Worm (Caenorhabditis elegans): ENCODE data around the gene B0035.3.

The B0035.3 gene

ce11 chrIV:11296787-11297186 is 18.0 kb downstream of the B0035.3 start, which contains the start of gene mttu-1:
TSS of gene mttu-1 (minus strand) at chrIV:11296887.
- no peak for TF ChIP-seq Y48G9A.11 (GFP tag; IDR thresholded peaks at IDR 0.05)

DNA sequence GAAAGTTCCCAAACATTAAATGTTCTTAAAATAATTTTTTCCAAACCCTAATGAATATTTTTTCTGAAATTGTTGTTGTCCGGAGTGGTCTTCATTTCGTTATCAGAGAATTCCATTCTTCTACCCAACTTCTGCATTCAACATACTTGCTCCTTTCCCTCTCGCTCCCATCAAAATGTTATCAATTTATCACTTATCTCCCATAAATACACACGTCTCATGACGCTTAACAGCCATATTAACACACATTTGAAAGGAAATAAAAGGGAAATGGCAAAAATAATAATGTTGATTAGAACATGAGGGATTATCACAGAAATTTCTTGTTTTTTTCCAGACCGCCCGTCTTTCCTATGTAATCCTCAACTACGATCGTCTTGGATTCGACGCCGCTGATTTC is 25.8 kb downstream of the B0035.3 start:
- no peak for TF ChIP-seq nhr-237 (tag; optimal IDR thresholded peaks at IDR 0.05)
- no peak for TF ChIP-seq rbr-2 (tag; optimal IDR thresholded peaks at IDR 0.05)
- peak; percentile 99 for TF ChIP-seq pqm-1 (tag; optimal IDR thresholded peaks at IDR 0.05)
- TF ChIP-seq F49E8.2 (tag; optimal IDR thresholded peaks at IDR 0.05; ENCODE audit: borderline replicate concordance), result no peak
- TF ChIP-seq mxl-3 (GFP tag; optimal IDR thresholded peaks at IDR 0.05), result peak; percentile 36
- no peak for TF ChIP-seq zfp-3 (GFP tag; conservative IDR thresholded peaks at IDR 0.05)
- TF ChIP-seq ztf-7 (tag; optimal IDR thresholded peaks at IDR 0.05), result no peak
- TF ChIP-seq gei-8 (GFP tag; optimal IDR thresholded peaks at IDR 0.05), result no peak
- no peak for TF ChIP-seq mdt-29 (GFP tag; IDR thresholded peaks at IDR 0.05)
- TF ChIP-seq attf-4 (tag; optimal IDR thresholded peaks at IDR 0.05), result no peak
- no peak for TF ChIP-seq skn-1 (tag; optimal IDR thresholded peaks at IDR 0.05)
- TF ChIP-seq aha-1 (tag), result no peak
- TF ChIP-seq lim-7 (GFP tag; IDR thresholded peaks at IDR 0.05), result no peak
- no peak for TF ChIP-seq set-16 (GFP tag; IDR thresholded peaks at IDR 0.05)
- TF ChIP-seq nhr-28 (tag; optimal IDR thresholded peaks at IDR 0.05), result peak; percentile 88
- no peak for TF ChIP-seq jun-1 (tag; optimal IDR thresholded peaks at IDR 0.05)
- no peak for TF ChIP-seq cey-2 (tag; optimal IDR thresholded peaks at IDR 0.05; ENCODE audit: borderline replicate concordance, insufficient read depth)
- TF ChIP-seq ztf-11 (tag; optimal IDR thresholded peaks at IDR 0.05), result no peak
- no peak for TF ChIP-seq nhr-48 (tag; optimal IDR thresholded peaks at IDR 0.05)
- peak; percentile 6 for TF ChIP-seq mes-2 (tag; optimal IDR thresholded peaks at IDR 0.05; ENCODE audit: poor library complexity, severe bottlenecking)
- peak; percentile 98 for TF ChIP-seq php-3 (GFP tag; IDR thresholded peaks at IDR 0.05)
- TF ChIP-seq daf-12 (tag; optimal IDR thresholded peaks at IDR 0.05), result no peak
- TF ChIP-seq nhr-42 (GFP tag; IDR thresholded peaks at IDR 0.05), result no peak
- no peak for TF ChIP-seq mxl-2 (GFP tag; conservative IDR thresholded peaks at IDR 0.05)
- TF ChIP-seq ceh-28 (tag; optimal IDR thresholded peaks at IDR 0.05), result no peak
- no peak for TF ChIP-seq lin-15B (tag; optimal IDR thresholded peaks at IDR 0.05)
- no peak for TF ChIP-seq F26F4.8 (GFP tag; conservative IDR thresholded peaks at IDR 0.05)
- TF ChIP-seq zag-1 (tag; optimal IDR thresholded peaks at IDR 0.05), result no peak
- TF ChIP-seq nhr-6 (tag; optimal IDR thresholded peaks at IDR 0.05), result peak; percentile 25
- no peak for TF ChIP-seq lsy-2 (tag; optimal IDR thresholded peaks at IDR 0.05)
- no peak for TF ChIP-seq egl-43 (GFP tag; IDR thresholded peaks at IDR 0.05)
- no peak for TF ChIP-seq pha-4 (GFP tag; IDR thresholded peaks at IDR 0.05)
- no peak for TF ChIP-seq pha-4 (tag; optimal IDR thresholded peaks at IDR 0.05)
- TF ChIP-seq unc-62 (GFP tag; optimal IDR thresholded peaks at IDR 0.05 in 1 of 2), result no peak
- TF ChIP-seq unc-62 (tag; optimal IDR thresholded peaks at IDR 0.05), result no peak
- no peak for TF ChIP-seq nhr-102 (tag; optimal IDR thresholded peaks at IDR 0.05)
- no peak for TF ChIP-seq spr-3 (GFP tag; optimal IDR thresholded peaks at IDR 0.05)
- no peak for TF ChIP-seq spr-1 (tag; optimal IDR thresholded peaks at IDR 0.05)
- no peak for TF ChIP-seq lir-3 (tag; optimal IDR thresholded peaks at IDR 0.05)
- no peak for TF ChIP-seq ama-1 (optimal IDR thresholded peaks at IDR 0.05)
- peak; percentile 80 for TF ChIP-seq dmd-6 (GFP tag; IDR thresholded peaks at IDR 0.05)
- TF ChIP-seq egl-27 (tag; optimal IDR thresholded peaks at IDR 0.05), result no peak
- peak; percentile 82 for TF ChIP-seq hlh-11 (tag; optimal IDR thresholded peaks at IDR 0.05)
- no peak for TF ChIP-seq daf-16 (GFP tag; optimal IDR thresholded peaks at IDR 0.05)
- TF ChIP-seq daf-16 (tag; optimal IDR thresholded peaks at IDR 0.05), result peak; percentile 96
- TF ChIP-seq mep-1 (tag; optimal IDR thresholded peaks at IDR 0.05), result peak; percentile 37
- TF ChIP-seq duxl-1 (tag; optimal IDR thresholded peaks at IDR 0.05; ENCODE audit: poor library complexity), result no peak
- TF ChIP-seq ZK337.2 (GFP tag; IDR thresholded peaks at IDR 0.05), result no peak
- TF ChIP-seq dve-1 (tag; optimal IDR thresholded peaks at IDR 0.05; ENCODE audit: insufficient read depth), result peak; percentile 90
- no peak for TF ChIP-seq nhr-11 (tag; optimal IDR thresholded peaks at IDR 0.05)
- TF ChIP-seq unc-130 (GFP tag; optimal IDR thresholded peaks at IDR 0.05), result no peak
